Fruit fly (Drosophila melanogaster): ENCODE measurements around the gene MtnA.

MtnA gene

DNA sequence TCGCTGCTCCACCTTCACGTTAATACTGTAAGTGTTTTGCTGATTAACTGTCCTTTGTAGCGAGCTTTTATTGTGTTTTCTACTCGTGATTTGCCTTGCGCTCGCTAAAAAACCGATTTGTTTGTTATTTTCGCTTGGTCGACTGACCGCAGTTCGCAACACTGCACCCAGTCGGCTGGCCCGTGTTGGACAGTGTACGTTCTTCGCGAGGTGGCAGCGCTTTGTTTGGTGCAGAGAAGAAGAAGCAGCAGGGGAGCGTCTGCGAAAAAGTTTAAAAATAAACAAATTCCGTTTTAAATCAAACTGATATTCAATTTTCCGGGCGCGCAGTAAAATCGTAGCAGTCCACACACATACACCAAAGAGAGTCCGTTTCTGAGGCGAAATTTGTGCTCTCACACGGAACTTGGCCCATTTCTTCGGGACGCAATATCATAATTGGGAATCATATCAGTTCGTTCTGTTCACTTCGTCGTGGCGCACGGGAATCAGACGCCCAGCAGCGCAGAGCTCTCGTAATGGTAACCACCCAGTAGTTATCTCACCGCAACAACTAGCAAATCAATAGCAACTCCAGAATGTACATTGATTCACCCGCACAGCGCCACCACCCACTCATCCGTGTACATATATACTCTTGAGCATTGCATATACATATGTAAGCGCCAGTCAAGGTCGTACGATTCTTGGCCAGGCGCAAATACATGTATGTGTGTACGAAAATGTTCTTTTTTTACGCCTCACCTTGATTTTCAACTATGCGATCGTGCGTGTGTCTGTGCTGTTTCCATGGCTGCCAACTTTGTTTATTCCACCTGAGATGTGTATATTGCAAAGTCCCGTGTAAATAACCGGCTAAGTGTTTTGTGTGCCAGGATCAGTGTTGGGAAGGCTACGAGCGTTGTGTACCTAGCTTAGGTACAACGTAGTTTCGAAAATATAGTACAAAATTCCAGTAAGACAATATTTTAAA is 16.3 kb downstream of the MtnA start, which contains the start of gene Naa80 (continued):
- no peak for TF ChIP-seq CG10959 (GFP tag; IDR thresholded peaks at IDR 0.05)
- TF ChIP-seq CG11560 (tag; IDR thresholded peaks at IDR 0.05) = no peak
- peak; percentile 28; the same call in 1 of the 2 replicates for TF ChIP-seq inv (GFP tag; IDR thresholded peaks at IDR 0.05; ENCODE audit: partially characterized antibody)
- no peak for TF ChIP-seq CG15479 (GFP tag; optimal IDR thresholded peaks at IDR 0.05)
- TF ChIP-seq CG6254 (GFP tag; optimal IDR thresholded peaks at IDR 0.05) = no peak
- peak; percentile 57 for TF ChIP-seq NC2α (GFP tag; optimal IDR thresholded peaks at IDR 0.05)
- TF ChIP-seq CG34224 (GFP tag; IDR thresholded peaks at IDR 0.05; ENCODE audit: partially characterized antibody) = peak; percentile 53; the same call in 2 of the 3 replicates
- TF ChIP-seq Six4 (GFP tag; optimal IDR thresholded peaks at IDR 0.05) = peak; percentile 1
- TF ChIP-seq Poxn (GFP tag; IDR thresholded peaks at IDR 0.05) = no peak
- TF ChIP-seq fd64A (GFP tag; optimal IDR thresholded peaks at IDR 0.05) = no peak
- TF ChIP-seq Ptx1 (GFP tag; IDR thresholded peaks at IDR 0.05) = peak; percentile 56
- TF ChIP-seq CG7987 (GFP tag; optimal IDR thresholded peaks at IDR 0.05) = peak; percentile 66
- peak; percentile 89 for TF ChIP-seq CG12659 (GFP tag; optimal IDR thresholded peaks at IDR 0.05)
- no peak for TF ChIP-seq CG11093 (GFP tag; IDR thresholded peaks at IDR 0.05)
- no peak for TF ChIP-seq tio (GFP tag; optimal IDR thresholded peaks at IDR 0.05)
- peak; percentile 85 for TF ChIP-seq HmgD (GFP tag; optimal IDR thresholded peaks at IDR 0.05)
- TF ChIP-seq MESR4 (GFP tag; optimal IDR thresholded peaks at IDR 0.05) = peak; percentile 81
- TF ChIP-seq Elba2 (GFP tag; optimal IDR thresholded peaks at IDR 0.05) = no peak
- TF ChIP-seq cato (GFP tag; optimal IDR thresholded peaks at IDR 0.05; ENCODE audit: borderline replicate concordance) = peak; percentile 44
- TF ChIP-seq vnd (GFP tag; IDR thresholded peaks at IDR 0.05; ENCODE audit: partially characterized antibody) = no peak
- TF ChIP-seq Awh (GFP tag; IDR thresholded peaks at IDR 0.05) = no peak
- TF ChIP-seq dmrt11E (tag; optimal IDR thresholded peaks at IDR 0.05) = peak; percentile 16
- TF ChIP-seq CG11696 (GFP tag; IDR thresholded peaks at IDR 0.05) = no peak
- TF ChIP-seq caup (GFP tag; optimal IDR thresholded peaks at IDR 0.05; ENCODE audit: severe bottlenecking) = peak; percentile 76
- no peak for TF ChIP-seq wdn (GFP tag; IDR thresholded peaks at IDR 0.05)
- peak; percentile 58 for TF ChIP-seq CG11398 (GFP tag; optimal IDR thresholded peaks at IDR 0.05)
- peak; percentile 43 for TF ChIP-seq CG14710 (tag; optimal IDR thresholded peaks at IDR 0.05)
- peak; percentile 12 for TF ChIP-seq CG10274 (GFP tag; optimal IDR thresholded peaks at IDR 0.05)
- TF ChIP-seq CG2875 (GFP tag; optimal IDR thresholded peaks at IDR 0.05) = no peak
- TF ChIP-seq CHES-1-like (GFP tag; optimal IDR thresholded peaks at IDR 0.05) = peak; percentile 94
- TF ChIP-seq Nf-YA (GFP tag; IDR thresholded peaks at IDR 0.05) = no peak
- no peak for TF ChIP-seq hbn (GFP tag; IDR thresholded peaks at IDR 0.05; ENCODE audit: partially characterized antibody)
- TF ChIP-seq bigmax (GFP tag; optimal IDR thresholded peaks at IDR 0.05) = peak; percentile 40
- peak; percentile 80 for TF ChIP-seq CG11456 (GFP tag; IDR thresholded peaks at IDR 0.05)
- TF ChIP-seq CG4282 (GFP tag; optimal IDR thresholded peaks at IDR 0.05) = peak; percentile 64
- TF ChIP-seq gcm2 (GFP tag; optimal IDR thresholded peaks at IDR 0.05) = no peak
- TF ChIP-seq B-H2 (GFP tag; optimal IDR thresholded peaks at IDR 0.05) = peak; percentile 84
- TF ChIP-seq Antp (GFP tag; optimal IDR thresholded peaks at IDR 0.05) = peak; percentile 89
- peak; percentile 67 for TF ChIP-seq shn (GFP tag; optimal IDR thresholded peaks at IDR 0.05)
- 0 out of 2 replicates have a peak, but pooled peaks have one; percentile 6 for TF ChIP-seq danr (GFP tag; IDR thresholded peaks at IDR 0.05)
- TF ChIP-seq CG4424 (GFP tag; optimal IDR thresholded peaks at IDR 0.05) = peak; percentile 47
- peak; percentile 86 for TF ChIP-seq fu2 (GFP tag; optimal IDR thresholded peaks at IDR 0.05)
- TF ChIP-seq CG3065 (GFP tag; optimal IDR thresholded peaks at IDR 0.05) = peak; percentile 36
- TF ChIP-seq ash1 (GFP tag; optimal IDR thresholded peaks at IDR 0.05) = peak; percentile 25
- peak; percentile 20 for TF ChIP-seq CG10431 (GFP tag; optimal IDR thresholded peaks at IDR 0.05)
- no peak; the same call in 1 of the 2 replicates for TF ChIP-seq CG31441 (GFP tag; IDR thresholded peaks at IDR 0.05)
- peak; percentile 7 for TF ChIP-seq CG4707 (GFP tag; optimal IDR thresholded peaks at IDR 0.05)
- peak; percentile 43 for TF ChIP-seq CG18476 (GFP tag; optimal IDR thresholded peaks at IDR 0.05)
